Worm (Caenorhabditis elegans) whole organism, late embryonic: ENCODE data around the gene swt-2.

Experiments
- fkh-10 ChIP-seq: fragments of 150-350 bp; optimal IDR thresholded peaks from 2 replicates; lab custom pipeline; 2014; ENCODE audit warnings: missing biosample characterization, missing genetic modification reagents, missing genetic modification characterization
- unc-86 ChIP-seq: sonication (generic microtip); optimal IDR thresholded peaks from 2 replicates; lab custom pipeline; 2016; ENCODE audit warnings: missing genetic modification characterization, missing compliant biosample characterization

- no peak for TF ChIP-seq unc-86 (tag; lab: Kevin White, UChicago)
- TF ChIP-seq fkh-10 (GFP tag; lab: Kevin White, UChicago): no peak
Measured at ce11 chrV:7501194-7501593, 28.7 kb upstream of the swt-2 start.
